Worm (Caenorhabditis elegans): ENCODE measurements around the gene rps-24.

Gene rps-24

DNA sequence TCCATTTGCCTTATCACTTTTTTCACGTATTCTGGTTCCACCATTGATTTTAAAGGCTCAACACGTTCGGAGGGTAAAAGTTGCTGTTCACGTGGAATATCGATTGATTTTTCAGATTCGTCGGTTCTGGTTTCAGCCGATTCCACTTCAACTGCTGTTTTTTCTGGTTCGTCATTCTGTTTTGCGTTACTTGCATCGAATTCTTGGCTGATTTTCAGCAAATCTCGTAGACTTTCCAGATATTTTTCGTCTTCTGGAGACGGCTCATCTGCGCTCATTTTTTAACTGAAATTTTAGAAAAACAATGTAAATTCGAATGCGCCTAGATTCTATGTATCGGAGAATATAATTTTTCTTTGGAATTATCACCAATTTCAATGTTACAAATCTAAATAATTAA, 34.0 kb downstream of the rps-24 start, which contains the start of gene eri-1:
Gene eri-1 (minus strand): TSS at position 285 of the 400 bp plus-strand sequence.
- TF ChIP-seq skn-1 (tag; optimal IDR thresholded peaks at IDR 0.05) = no peak
- no peak for TF ChIP-seq xbp-1 (tag; optimal IDR thresholded peaks at IDR 0.05)
- no peak for TF ChIP-seq mef-2 (tag; optimal IDR thresholded peaks at IDR 0.05)
- no peak for TF ChIP-seq ets-5 (GFP tag; IDR thresholded peaks at IDR 0.05)

DNA sequence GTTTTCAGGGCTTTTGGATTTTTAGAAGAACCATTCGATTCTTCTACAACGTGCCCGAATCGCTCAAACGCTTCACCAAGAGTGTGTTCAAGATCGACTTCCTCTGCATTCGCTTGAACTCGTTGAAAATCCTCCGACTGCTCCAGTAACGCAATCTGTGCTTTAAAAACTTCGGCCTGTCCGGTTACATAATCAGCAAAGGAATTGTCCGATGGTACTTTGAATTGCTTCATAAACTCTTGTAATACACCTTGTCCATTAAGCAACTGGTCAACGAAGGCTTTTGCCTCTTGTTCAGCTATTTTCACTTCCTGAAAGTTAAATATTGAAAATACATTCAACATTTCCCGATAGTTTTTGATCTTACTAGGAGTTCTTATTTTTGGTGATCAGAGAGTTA, 35.0 kb downstream of the rps-24 start:
- TF ChIP-seq pag-3 (tag; optimal IDR thresholded peaks at IDR 0.05; ENCODE audit: borderline replicate concordance, insufficient read depth) = no peak
- TF ChIP-seq efl-1 (optimal IDR thresholded peaks at IDR 0.05) = no peak
- TF ChIP-seq efl-1 (GFP tag; optimal IDR thresholded peaks at IDR 0.05 in 1 of 2) = peak in 1 of 2 experiments; percentile 86
- TF ChIP-seq swsn-7 (tag; optimal IDR thresholded peaks at IDR 0.05) = no peak
- TF ChIP-seq mef-2 (tag; optimal IDR thresholded peaks at IDR 0.05) = no peak
- TF ChIP-seq nhr-84 (tag; optimal IDR thresholded peaks at IDR 0.05) = no peak
- no peak for TF ChIP-seq pax-3 (tag; optimal IDR thresholded peaks at IDR 0.05)
- no peak for TF ChIP-seq nhr-19 (GFP tag; conservative IDR thresholded peaks at IDR 0.05)

DNA sequence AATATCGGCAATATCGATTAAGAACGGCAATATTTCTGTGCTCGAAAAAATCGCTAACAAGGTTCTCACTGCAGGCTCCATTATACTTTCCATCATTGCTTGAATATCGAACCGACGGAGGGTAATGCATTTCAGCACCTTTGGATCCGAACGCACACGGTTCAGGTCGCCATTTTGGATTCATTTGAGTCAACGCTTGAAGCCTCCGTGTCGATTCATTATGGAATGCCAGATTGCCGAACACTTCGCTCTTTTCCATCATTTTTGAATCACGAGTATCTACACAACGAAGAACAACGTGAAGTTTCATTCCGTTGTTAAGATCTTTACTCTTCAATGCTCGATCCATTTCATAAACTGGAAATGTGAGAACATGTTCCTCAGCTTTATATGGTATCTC, 36.4 kb downstream of the rps-24 start:
- no peak for TF ChIP-seq xbp-1 (tag; optimal IDR thresholded peaks at IDR 0.05)
- no peak for TF ChIP-seq lin-13 (GFP tag; optimal IDR thresholded peaks at IDR 0.05)

DNA sequence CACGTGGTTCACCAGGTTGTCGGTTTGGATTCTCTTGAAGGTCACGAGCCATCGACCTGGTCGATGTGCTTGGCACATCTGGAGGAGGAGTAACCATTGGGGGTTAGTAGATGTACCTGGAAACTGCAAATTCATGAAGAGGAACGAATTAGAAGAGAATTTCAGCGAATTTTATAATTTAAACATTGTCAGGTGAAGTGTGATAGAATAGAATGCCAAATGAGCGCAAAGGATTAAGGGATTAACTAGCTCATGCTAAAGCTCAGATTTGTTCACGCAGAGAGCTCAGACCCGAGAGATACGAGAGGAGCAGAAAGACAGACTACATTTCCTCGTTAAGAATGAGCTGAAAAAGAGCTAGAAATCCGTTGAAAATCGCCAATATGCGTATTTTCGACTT, 39.4 kb downstream of the rps-24 start, which contains the start of gene daf-18:
Gene daf-18 (minus strand): TSS at position 126 of the 400 bp plus-strand sequence.
- no peak for TF ChIP-seq nhr-85 (tag)
- peak; percentile 64 for TF ChIP-seq fkh-8 (tag; optimal IDR thresholded peaks at IDR 0.05)
- peak; percentile 55 for TF ChIP-seq dsc-1 (tag; optimal IDR thresholded peaks at IDR 0.05)

DNA sequence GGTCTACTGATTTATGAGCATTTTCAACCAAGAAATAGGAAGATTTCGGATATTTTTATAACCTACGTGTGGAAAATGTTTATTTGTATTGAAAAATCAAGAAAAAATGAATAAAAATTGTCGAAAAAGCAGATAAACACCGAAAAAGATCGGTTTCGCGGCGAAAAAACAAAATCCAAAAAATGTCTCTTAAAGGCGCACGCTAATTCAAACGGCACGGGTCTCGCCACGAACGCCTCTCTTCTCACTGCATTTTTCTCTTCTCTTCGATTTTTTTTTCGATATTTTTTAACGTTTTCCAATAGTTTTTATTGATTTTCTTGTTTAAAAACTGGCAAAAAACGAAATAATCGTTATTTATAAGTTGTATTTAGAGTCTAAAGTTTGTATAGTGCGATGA, 39.9 kb downstream of the rps-24 start:
- TF ChIP-seq F16B12.6 (tag; optimal IDR thresholded peaks at IDR 0.05) (no peak), tbx-2 (tag; optimal IDR thresholded peaks at IDR 0.05) (peak; percentile 11), mab-9 (GFP tag; IDR thresholded peaks at IDR 0.05) (no peak), unc-98 (GFP tag; IDR thresholded peaks at IDR 0.05) (no peak), fkh-4 (tag; optimal IDR thresholded peaks at IDR 0.05; ENCODE audit: borderline replicate concordance) (no peak), efl-1 (optimal IDR thresholded peaks at IDR 0.05) (peak; percentile 62 to 67), efl-1 (GFP tag; optimal IDR thresholded peaks at IDR 0.05 in 1 of 2) (peak; percentile 70 to 88), pag-3 (tag; optimal IDR thresholded peaks at IDR 0.05; ENCODE audit: borderline replicate concordance, insufficient read depth) (no peak), lir-3 (tag; optimal IDR thresholded peaks at IDR 0.05; ENCODE audit: poor library complexity) (no peak), isw-1 (GFP tag; IDR thresholded peaks at IDR 0.05) (0 out of 2 replicates have a peak, but pooled peaks have one; percentile 5), nhr-47 (tag; optimal IDR thresholded peaks at IDR 0.05) (peak; percentile 28), fkh-8 (tag; optimal IDR thresholded peaks at IDR 0.05) (no peak), nhr-76 (tag; optimal IDR thresholded peaks at IDR 0.05) (no peak), lsy-2 (tag; optimal IDR thresholded peaks at IDR 0.05) (peak; percentile 51 to 82), efl-3 (GFP tag; optimal IDR thresholded peaks at IDR 0.05) (no peak), elt-3 (tag; optimal IDR thresholded peaks at IDR 0.05) (peak in 1 of 6 experiments; percentile 59), ceh-8 (GFP tag; optimal IDR thresholded peaks at IDR 0.05) (no peak), C16A3.4 (tag; optimal IDR thresholded peaks at IDR 0.05) (peak; percentile 53), ama-1 (optimal IDR thresholded peaks at IDR 0.05) (no peak), nhr-237 (tag; optimal IDR thresholded peaks at IDR 0.05) (no peak), irx-1 (tag; optimal IDR thresholded peaks at IDR 0.05) (no peak), aly-2 (tag; optimal IDR thresholded peaks at IDR 0.05) (no peak), nhr-85 (tag) (no peak), fkh-10 (GFP tag; optimal IDR thresholded peaks at IDR 0.05) (no peak), dpl-1 (GFP tag; optimal IDR thresholded peaks at IDR 0.05) (peak; percentile 49 to 76 (median 64)), ces-1 (GFP tag; optimal IDR thresholded peaks at IDR 0.05) (no peak), alr-1 (tag; optimal IDR thresholded peaks at IDR 0.05; ENCODE audit: borderline replicate concordance) (no peak), unc-30 (tag; optimal IDR thresholded peaks at IDR 0.05) (no peak), mef-2 (tag; optimal IDR thresholded peaks at IDR 0.05) (no peak), dsc-1 (tag; optimal IDR thresholded peaks at IDR 0.05) (no peak), pax-3 (tag; optimal IDR thresholded peaks at IDR 0.05) (no peak), ets-5 (GFP tag; IDR thresholded peaks at IDR 0.05) (no peak), zip-4 (GFP tag; optimal IDR thresholded peaks at IDR 0.05) (no peak), elt-2 (tag; optimal IDR thresholded peaks at IDR 0.05) (no peak), sptf-1 (tag; optimal IDR thresholded peaks at IDR 0.05) (no peak), blmp-1 (tag; optimal IDR thresholded peaks at IDR 0.05) (no peak), Y116A8C.19 (tag; optimal IDR thresholded peaks at IDR 0.05; ENCODE audit: borderline replicate concordance) (no peak), fos-1 (tag; optimal IDR thresholded peaks at IDR 0.05) (no peak)
